Fruit fly (Drosophila melanogaster) whole organism, prepupa: ENCODE data around the gene fy.

Experiments used
- CG8632 ChIP-seq: fragments of 200-800 bp; sonication (Bioruptor generic); optimal IDR thresholded peaks from 3 replicates; lab custom pipeline; 2016; ENCODE audit warnings: missing biosample characterization, missing genetic modification characterization
- Gug ChIP-seq: fragments of 200-800 bp; sonication (Bioruptor generic); IDR thresholded peaks from 2 replicates; pipeline ENCODE4 v1.3.6; 2022; ENCODE audit warnings: missing biosample characterization, missing genetic modification characterization
- topi ChIP-seq: fragments of 200-800 bp; sonication (Bioruptor generic); optimal IDR thresholded peaks from 3 replicates; lab custom pipeline; 2016; ENCODE audit warnings: missing biosample characterization, missing genetic modification characterization

- TF ChIP-seq CG8632 (GFP tag; lab: Kevin White, UChicago) (no peak), Gug (GFP tag; lab: Robert Waterston, UW) (no peak), topi (GFP tag; lab: Kevin White, UChicago) (no peak)
Measured at dm6 chr2L:8421717-8422116, 18.6 kb upstream of the fy start.
